Worm (Caenorhabditis elegans) whole organism, L4 larva: ENCODE data around the gene pqn-63.
A peak's percentile ranks its signal among the peaks of the same experiment; 100 is the strongest.

Experiments
- F44E2.7 ChIP-seq: fragments of 200-800 bp; sonication (Bioruptor generic); IDR thresholded peaks from 2 replicates; pipeline ENCODE4 v2.1.2; 2022; ENCODE audit warnings: missing genetic modification characterization, missing compliant biosample characterization
- F49E8.2 ChIP-seq: sonication (generic microtip); optimal IDR thresholded peaks from 2 replicates; lab custom pipeline; 2016; ENCODE audit warnings: missing compliant biosample characterization, mild to moderate bottlenecking, missing genetic modification characterization, borderline replicate concordance
- Y48G9A.11 ChIP-seq: fragments of 200-800 bp; sonication (Bioruptor generic); IDR thresholded peaks from 2 replicates; pipeline ENCODE4 v1.3.6; 2022; ENCODE audit warnings: missing genetic modification reagents, missing genetic modification characterization, missing compliant biosample characterization
- ceh-32 ChIP-seq: sonication (generic microtip); optimal IDR thresholded peaks from 2 replicates; lab custom pipeline; 2016; ENCODE audit warnings: mild to moderate bottlenecking, missing genetic modification characterization, missing compliant biosample characterization; ENCODE audit not compliant: poor library complexity
- ceh-82 ChIP-seq: sonication (generic microtip); optimal IDR thresholded peaks from 2 replicates; lab custom pipeline; 2017; ENCODE audit warnings: missing biosample characterization, missing genetic modification characterization
- ctbp-1 ChIP-seq: fragments of 200-800 bp; sonication (Bioruptor generic); IDR thresholded peaks from 2 replicates; pipeline ENCODE4 v1.3.6; 2022; ENCODE audit warnings: missing genetic modification reagents, missing genetic modification characterization, missing compliant biosample characterization
- dmd-8 ChIP-seq: fragments of 200-800 bp; sonication (Bioruptor generic); IDR thresholded peaks from 2 replicates; pipeline ENCODE4 v1.3.6; 2022; ENCODE audit warnings: missing genetic modification characterization, missing compliant biosample characterization
- duxl-1 ChIP-seq: sonication (generic microtip); optimal IDR thresholded peaks from 2 replicates; lab custom pipeline; 2016; ENCODE audit warnings: mild to moderate bottlenecking, missing genetic modification characterization, moderate library complexity, missing compliant biosample characterization; ENCODE audit not compliant: poor library complexity
- dve-1 ChIP-seq: sonication (generic microtip); optimal IDR thresholded peaks from 2 replicates; lab custom pipeline; 2017; ENCODE audit warnings: antibody characterized with exemption, mild to moderate bottlenecking, missing genetic modification characterization, missing compliant biosample characterization; ENCODE audit not compliant: insufficient read depth
- egl-27 ChIP-seq: sonication (generic microtip); optimal IDR thresholded peaks from 3 replicates; lab custom pipeline; 2017; ENCODE audit warnings: missing biosample characterization, missing genetic modification reagents, missing genetic modification characterization
- egl-43 ChIP-seq: fragments of 200-800 bp; sonication (Bioruptor generic); IDR thresholded peaks from 2 replicates; pipeline ENCODE4 v1.3.6; 2022; ENCODE audit warnings: missing genetic modification reagents, missing genetic modification characterization, missing compliant biosample characterization
- gei-8 ChIP-seq: fragments of 200-800 bp; sonication (Bioruptor generic); optimal IDR thresholded peaks from 2 replicates; lab custom pipeline; 2018; ENCODE audit warnings: mild to moderate bottlenecking, missing genetic modification characterization, missing compliant biosample characterization
- lin-13 ChIP-seq: fragments of 150-350 bp; optimal IDR thresholded peaks from 2 replicates; lab custom pipeline; 2014; ENCODE audit warnings: missing biosample characterization, missing genetic modification reagents, missing genetic modification characterization
- lin-29 ChIP-seq: fragments of 200-800 bp; sonication (Bioruptor generic); IDR thresholded peaks from 2 replicates; pipeline ENCODE4 v1.3.6; 2022; ENCODE audit warnings: missing genetic modification reagents, missing genetic modification characterization, missing compliant biosample characterization
- lir-3 ChIP-seq: sonication (generic microtip); optimal IDR thresholded peaks from 2 replicates; lab custom pipeline; 2016; ENCODE audit warnings: mild to moderate bottlenecking, missing genetic modification characterization, missing compliant biosample characterization
- madf-5 ChIP-seq, 2 experiments: fragments of 200-800 bp; sonication (Bioruptor generic); IDR thresholded peaks; 2 replicates each; pipeline ENCODE4 v1.3.6; 2022; ENCODE audit warnings: missing compliant biosample characterization in 2 of 2, missing genetic modification characterization in 2 of 2
- mes-2 ChIP-seq: sonication (generic microtip); optimal IDR thresholded peaks from 2 replicates; lab custom pipeline; 2016; ENCODE audit warnings: missing genotype, mild to moderate bottlenecking, missing genetic modification characterization, missing compliant biosample characterization; ENCODE audit not compliant: poor library complexity, severe bottlenecking
- mxl-3 ChIP-seq: fragments of 200-800 bp; sonication (Bioruptor generic); optimal IDR thresholded peaks from 2 replicates; lab custom pipeline; 2018; ENCODE audit warnings: mild to moderate bottlenecking, missing genetic modification characterization, missing compliant biosample characterization
- nhr-11 ChIP-seq: fragments of 150-350 bp; optimal IDR thresholded peaks from 2 replicates; lab custom pipeline; 2014; ENCODE audit warnings: missing biosample characterization, missing genetic modification characterization
- nhr-237 ChIP-seq: sonication (generic microtip); optimal IDR thresholded peaks from 2 replicates; lab custom pipeline; 2017; ENCODE audit warnings: missing biosample characterization, missing genetic modification characterization
- nhr-42 ChIP-seq: fragments of 200-800 bp; sonication (Bioruptor generic); IDR thresholded peaks from 2 replicates; pipeline ENCODE4 v1.3.6; 2022; ENCODE audit warnings: missing genetic modification characterization, missing compliant biosample characterization
- nhr-48 ChIP-seq: sonication (generic microtip); optimal IDR thresholded peaks from 2 replicates; lab custom pipeline; 2016; ENCODE audit warnings: mild to moderate bottlenecking, missing genetic modification characterization, missing compliant biosample characterization
- nhr-76 ChIP-seq: fragments of 150-350 bp; optimal IDR thresholded peaks from 2 replicates; lab custom pipeline; 2014; ENCODE audit warnings: missing biosample characterization, missing genetic modification characterization
- php-3 ChIP-seq: fragments of 200-800 bp; sonication (Bioruptor generic); IDR thresholded peaks from 2 replicates; pipeline ENCODE4 v1.3.6; 2022; ENCODE audit warnings: missing genetic modification reagents, missing genetic modification characterization, missing compliant biosample characterization
- rbr-2 ChIP-seq: sonication (generic microtip); optimal IDR thresholded peaks from 2 replicates; lab custom pipeline; 2016; ENCODE audit warnings: missing genotype, missing genetic modification characterization, missing compliant biosample characterization
- saeg-2 ChIP-seq: fragments of 200-800 bp; sonication (Bioruptor generic); IDR thresholded peaks from 2 replicates; pipeline ENCODE4 v1.3.6; 2022; ENCODE audit warnings: missing genetic modification reagents, missing genetic modification characterization, missing compliant biosample characterization
- set-16 ChIP-seq: fragments of 200-800 bp; sonication (Bioruptor generic); IDR thresholded peaks from 2 replicates; pipeline ENCODE4 v1.3.6; 2022; ENCODE audit warnings: missing genetic modification reagents, missing genetic modification characterization, missing compliant biosample characterization
- tag-97 ChIP-seq: fragments of 200-800 bp; sonication (Bioruptor generic); IDR thresholded peaks from 2 replicates; pipeline ENCODE4 v1.3.6; 2022; ENCODE audit warnings: missing genetic modification characterization, missing compliant biosample characterization
- tra-1 ChIP-seq: fragments of 200-800 bp; sonication (Bioruptor generic); IDR thresholded peaks from 2 replicates; pipeline ENCODE4 v1.3.6; 2022; ENCODE audit warnings: missing genetic modification reagents, missing genetic modification characterization, missing compliant biosample characterization
- unc-130 ChIP-seq: sonication (generic microtip); optimal IDR thresholded peaks from 2 replicates; lab custom pipeline; 2016; ENCODE audit warnings: missing genetic modification reagents, missing genetic modification characterization, missing compliant biosample characterization
- unc-62 ChIP-seq, 3 experiments: fragments of 150-350 bp in 1 of 3; sonication (generic microtip); optimal IDR thresholded peaks in 2 of 3; peaks in 1 of 3; 1 replicate in 1 of 3; 2 replicates in 2 of 3; lab custom pipeline; 2014 to 2017; ENCODE audit warnings: missing biosample characterization in 3 of 3, missing genetic modification characterization in 3 of 3, missing genetic modification reagents in 3 of 3, missing genotype in 1 of 3
- vab-7 ChIP-seq: fragments of 200-800 bp; sonication (Bioruptor generic); IDR thresholded peaks from 2 replicates; pipeline ENCODE4 v1.3.6; 2022; ENCODE audit warnings: missing genetic modification reagents, missing genetic modification characterization, missing compliant biosample characterization
- zfp-3 ChIP-seq: fragments of 200-800 bp; sonication (Bioruptor generic); conservative IDR thresholded peaks from 2 replicates; pipeline ENCODE4 v1.3.6; 2022; ENCODE audit warnings: missing genetic modification reagents, missing genetic modification characterization, missing compliant biosample characterization

Gene pqn-63

ce11 chrV:9619850-9620249 lies 4.0 kb downstream of the pqn-63 start, which contains the start of gene idpc-6:
TSS of gene idpc-6 (plus strand) at chrV:9620150.
- TF ChIP-seq mes-2 (tag; lab: Kevin White, UChicago), result no peak
- no peak for TF ChIP-seq unc-130
- no peak for TF ChIP-seq gei-8 (GFP tag; lab: Kevin White, UChicago)
- TF ChIP-seq egl-27 (tag; lab: Kevin White, UChicago), result no peak
- no peak for TF ChIP-seq unc-62 (GFP tag; optimal IDR thresholded peaks at IDR 0.05 in 1 of 2; lab: Kevin White, UChicago)
- TF ChIP-seq unc-62 (tag; optimal IDR thresholded peaks at IDR 0.05; lab: Kevin White, UChicago), result no peak
- no peak for TF ChIP-seq duxl-1 (tag; lab: Kevin White, UChicago)
- TF ChIP-seq F49E8.2, result no peak
- no peak for TF ChIP-seq lir-3 (tag; lab: Kevin White, UChicago)
- TF ChIP-seq tra-1 (GFP tag; lab: Robert Waterston, UW), result no peak
- no peak for TF ChIP-seq egl-43
- no peak for TF ChIP-seq lin-13 (GFP tag; lab: Kevin White, UChicago)
- no peak for TF ChIP-seq nhr-42 (GFP tag; lab: Robert Waterston, UW)
- TF ChIP-seq F44E2.7 (GFP tag; lab: Robert Waterston, UW), result no peak
- no peak for TF ChIP-seq nhr-11 (tag; lab: Kevin White, UChicago)
- no peak for TF ChIP-seq mxl-3 (GFP tag; lab: Kevin White, UChicago)
- TF ChIP-seq ceh-82 (tag; lab: Kevin White, UChicago), result no peak
- TF ChIP-seq zfp-3 (GFP tag; lab: Robert Waterston, UW), result no peak
- TF ChIP-seq vab-7 (GFP tag; lab: Robert Waterston, UW), result no peak
- no peak for TF ChIP-seq nhr-76
- TF ChIP-seq, all 104 proteins: peak for 0

- TF ChIP-seq tag-97 (GFP tag; lab: Robert Waterston, UW) (no peak), ceh-32 (tag; lab: Kevin White, UChicago) (no peak), php-3 (0 out of 2 replicates have a peak, but pooled peaks have one; percentile 19), saeg-2 (GFP tag; lab: Robert Waterston, UW) (0 out of 2 replicates have a peak, but pooled peaks have one; percentile 39), egl-43 (peak; percentile 52; the same call in 1 of the 2 replicates), set-16 (peak; percentile 95), madf-5 (GFP tag; IDR thresholded peaks at IDR 0.05; lab: Robert Waterston, UW) (0 out of 4 replicates have a peak, but pooled peaks of 1 of the 2 experiments have one; percentile 32)
Measured at ce11 chrV:9620417-9620816, 4.6 kb downstream of the pqn-63 start.

ce11 chrV:9621437-9621836 lies 5.6 kb downstream of the pqn-63 start:
- TF ChIP-seq unc-62 (GFP tag; optimal IDR thresholded peaks at IDR 0.05 in 1 of 2; lab: Kevin White, UChicago), result peak in 1 of 2 experiments; percentile 95
- no peak for TF ChIP-seq unc-62 (tag; optimal IDR thresholded peaks at IDR 0.05; lab: Kevin White, UChicago)
- no peak for TF ChIP-seq rbr-2 (tag; lab: Kevin White, UChicago)

ce11 chrV:9622338-9622737 lies 6.5 kb downstream of the pqn-63 start:
- TF ChIP-seq egl-43, result 0 out of 2 replicates have a peak, but pooled peaks have one; percentile 48
- peak; percentile 92 for TF ChIP-seq set-16

- TF ChIP-seq unc-62 (GFP tag; optimal IDR thresholded peaks at IDR 0.05 in 1 of 2; lab: Kevin White, UChicago), result peak in 1 of 2 experiments; percentile 42
- TF ChIP-seq unc-62 (tag; optimal IDR thresholded peaks at IDR 0.05; lab: Kevin White, UChicago), result no peak
- TF ChIP-seq dmd-8 (GFP tag; lab: Robert Waterston, UW), result no peak
- no peak for TF ChIP-seq lin-29 (GFP tag; lab: Robert Waterston, UW)
Measured at ce11 chrV:9622834-9623233, 7.0 kb downstream of the pqn-63 start, which contains the start of gene idpc-5. TSS of gene idpc-5 (minus strand) at chrV:9622934.

- no peak for TF ChIP-seq ctbp-1 (GFP tag; lab: Robert Waterston, UW)
- TF ChIP-seq nhr-48 (tag; lab: Kevin White, UChicago), result no peak
- no peak for TF ChIP-seq dve-1
- TF ChIP-seq Y48G9A.11 (GFP tag; lab: Robert Waterston, UW), result no peak
- no peak for TF ChIP-seq nhr-237 (tag; lab: Kevin White, UChicago)
Measured at ce11 chrV:9625122-9625521, 9.3 kb downstream of the pqn-63 start, which contains the start of gene idpc-4. TSS of gene idpc-4 (plus strand) at chrV:9625422.
